Worm (Caenorhabditis elegans): ENCODE results near the gene cec-6.

cec-6 gene

ce11 chrIV:5583184-5583583 is 38.5 kb downstream of the cec-6 start:
- TF ChIP-seq dao-5 (tag; optimal IDR thresholded peaks at IDR 0.05), result no peak
- TF ChIP-seq W03F9.2 (tag; optimal IDR thresholded peaks at IDR 0.05), result no peak
- no peak for TF ChIP-seq him-1 (tag; optimal IDR thresholded peaks at IDR 0.05)

- no peak for TF ChIP-seq him-1 (tag; optimal IDR thresholded peaks at IDR 0.05)
- no peak for TF ChIP-seq W03F9.2 (tag; optimal IDR thresholded peaks at IDR 0.05)
- TF ChIP-seq dao-5 (tag; optimal IDR thresholded peaks at IDR 0.05), result no peak
Observed at ce11 chrIV:5584384-5584783, 39.7 kb downstream of the cec-6 start, which contains the start of gene fkh-7. Gene fkh-7, plus strand, starts transcription at chrIV:5584684.

ce11 chrIV:5586320-5586720 is 41.7 kb downstream of the cec-6 start:
- TF ChIP-seq W03F9.2 (tag; optimal IDR thresholded peaks at IDR 0.05), result no peak
- TF ChIP-seq dao-5 (tag; optimal IDR thresholded peaks at IDR 0.05), result no peak
- TF ChIP-seq him-1 (tag; optimal IDR thresholded peaks at IDR 0.05), result no peak

ce11 chrIV:5587964-5588860 is 43.6 kb downstream of the cec-6 start:
- no peak for TF ChIP-seq him-1 (tag; optimal IDR thresholded peaks at IDR 0.05)
- TF ChIP-seq W03F9.2 (tag; optimal IDR thresholded peaks at IDR 0.05), result no peak
- no peak for TF ChIP-seq dao-5 (tag; optimal IDR thresholded peaks at IDR 0.05)

- TF ChIP-seq him-1 (tag; optimal IDR thresholded peaks at IDR 0.05) (no peak), dao-5 (tag; optimal IDR thresholded peaks at IDR 0.05) (no peak), W03F9.2 (tag; optimal IDR thresholded peaks at IDR 0.05) (no peak)
Observed at ce11 chrIV:5590120-5590519, 45.5 kb downstream of the cec-6 start.

ce11 chrIV:5591134-5591533 is 46.5 kb downstream of the cec-6 start:
- no peak for TF ChIP-seq W03F9.2 (tag; optimal IDR thresholded peaks at IDR 0.05)
- no peak for TF ChIP-seq him-1 (tag; optimal IDR thresholded peaks at IDR 0.05)
- TF ChIP-seq dao-5 (tag; optimal IDR thresholded peaks at IDR 0.05), result no peak

ce11 chrIV:5592956-5593355 is 48.3 kb downstream of the cec-6 start:
- TF ChIP-seq him-1 (tag; optimal IDR thresholded peaks at IDR 0.05) (no peak), W03F9.2 (tag; optimal IDR thresholded peaks at IDR 0.05) (no peak), dao-5 (tag; optimal IDR thresholded peaks at IDR 0.05) (no peak)

ce11 chrIV:5593804-5594214 is 49.1 kb downstream of the cec-6 start:
- TF ChIP-seq him-1 (tag; optimal IDR thresholded peaks at IDR 0.05) (no peak), W03F9.2 (tag; optimal IDR thresholded peaks at IDR 0.05) (no peak), dao-5 (tag; optimal IDR thresholded peaks at IDR 0.05) (no peak)

- TF ChIP-seq W03F9.2 (tag; optimal IDR thresholded peaks at IDR 0.05), result no peak
- TF ChIP-seq him-1 (tag; optimal IDR thresholded peaks at IDR 0.05), result no peak
- TF ChIP-seq dao-5 (tag; optimal IDR thresholded peaks at IDR 0.05), result no peak
Observed at ce11 chrIV:5595567-5595966, 50.9 kb downstream of the cec-6 start.

Data from whole organism, L4/young adult.